Fruit fly (Drosophila melanogaster) whole organism, embryonic: ENCODE measurements around the gene Nckx30C.

Experiments used
- Antp ChIP-seq: fragments of 200-800 bp; sonication (Bioruptor generic); optimal IDR thresholded peaks from 3 replicates; lab custom pipeline; 2016; ENCODE audit warnings: missing biosample characterization, missing genetic modification characterization
- B-H2 ChIP-seq: fragments of 200-800 bp; sonication (Bioruptor generic); optimal IDR thresholded peaks from 2 replicates; lab custom pipeline; 2018; ENCODE audit warnings: missing biosample characterization, mild to moderate bottlenecking, missing genetic modification characterization
- CG10274 ChIP-seq: fragments of 200-800 bp; sonication (Bioruptor generic); optimal IDR thresholded peaks from 3 replicates; lab custom pipeline; 2017; ENCODE audit warnings: missing biosample characterization, mild to moderate bottlenecking, missing genetic modification characterization
- CG12236 ChIP-seq: fragments of 200-800 bp; sonication (Bioruptor generic); optimal IDR thresholded peaks from 2 replicates; lab custom pipeline; 2016; ENCODE audit warnings: missing biosample characterization, missing genetic modification characterization
- CG13894 ChIP-seq: fragments of 200-800 bp; sonication (Bioruptor generic); optimal IDR thresholded peaks from 3 replicates; lab custom pipeline; 2018; ENCODE audit warnings: missing biosample characterization, mild to moderate bottlenecking, missing genetic modification characterization, moderate library complexity
- CG14710 ChIP-seq: fragments of 200-800 bp; sonication (Bioruptor generic); optimal IDR thresholded peaks from 3 replicates; lab custom pipeline; 2019; ENCODE audit warnings: missing biosample characterization, mild to moderate bottlenecking, missing genetic modification characterization, moderate library complexity
- CG14965 ChIP-seq: fragments of 200-800 bp; sonication (Bioruptor generic); optimal IDR thresholded peaks from 2 replicates; lab custom pipeline; 2016; ENCODE audit warnings: missing biosample characterization, missing genetic modification characterization, borderline replicate concordance
- CG17328 ChIP-seq: fragments of 200-800 bp; sonication (Bioruptor generic); IDR thresholded peaks from 2 replicates; pipeline ENCODE4 v1.3.6; 2022; ENCODE audit warnings: missing biosample characterization, missing genetic modification characterization
- CG2120 ChIP-seq: fragments of 200-800 bp; sonication (Bioruptor generic); optimal IDR thresholded peaks from 3 replicates; lab custom pipeline; 2016; ENCODE audit warnings: missing biosample characterization, missing genetic modification characterization
- CG33557 ChIP-seq: fragments of 200-800 bp; sonication (Bioruptor generic); optimal IDR thresholded peaks from 2 replicates; lab custom pipeline; 2019; ENCODE audit warnings: missing biosample characterization, mild to moderate bottlenecking, missing genetic modification characterization, moderate library complexity
- CG34376 ChIP-seq: fragments of 200-800 bp; sonication (Bioruptor generic); optimal IDR thresholded peaks from 2 replicates; lab custom pipeline; 2018; ENCODE audit warnings: missing biosample characterization, mild to moderate bottlenecking, missing genetic modification characterization
- CG7372 ChIP-seq: fragments of 200-800 bp; sonication (Bioruptor generic); IDR thresholded peaks from 2 replicates; pipeline ENCODE4 v1.3.6; 2022; ENCODE audit warnings: missing biosample characterization, missing genetic modification characterization
- CG8089 ChIP-seq: fragments of 200-800 bp; sonication (Bioruptor generic); optimal IDR thresholded peaks from 3 replicates; lab custom pipeline; 2016; ENCODE audit warnings: missing biosample characterization, missing genetic modification characterization
- CG8388 ChIP-seq: fragments of 200-800 bp; sonication (Bioruptor generic); optimal IDR thresholded peaks from 2 replicates; lab custom pipeline; 2019; ENCODE audit warnings: missing biosample characterization, mild to moderate bottlenecking, missing genetic modification characterization, moderate library complexity
- CG8924 ChIP-seq: fragments of 200-800 bp; optimal IDR thresholded peaks from 3 replicates; lab custom pipeline; 2019; ENCODE audit warnings: missing biosample characterization, mild to moderate bottlenecking, missing genetic modification characterization, moderate library complexity
- Camta ChIP-seq: fragments of 200-800 bp; sonication (Bioruptor generic); optimal IDR thresholded peaks from 2 replicates; lab custom pipeline; 2016; ENCODE audit warnings: missing biosample characterization, missing genetic modification characterization
- D ChIP-seq, 2 experiments: fragments of 200-800 bp in 1 of 2; fragments of >200 bp in 1 of 2; sonication (Bioruptor generic) in 1 of 2; optimal IDR thresholded peaks; 2 replicates in 1 of 2; 3 replicates in 1 of 2; lab custom pipeline; 2017; ENCODE audit warnings: mild to moderate bottlenecking in 1 of 2, missing biosample characterization in 1 of 2, missing genetic modification characterization in 1 of 2, missing genetic modification reagents in 1 of 2
- Dad ChIP-seq: fragments of 200-800 bp; sonication (Bioruptor generic); optimal IDR thresholded peaks from 3 replicates; lab custom pipeline; 2016; ENCODE audit warnings: missing biosample characterization, missing genetic modification characterization
- Dp ChIP-seq: fragments of 200-800 bp; sonication (Bioruptor generic); optimal IDR thresholded peaks from 2 replicates; lab custom pipeline; 2018; ENCODE audit warnings: missing biosample characterization, mild to moderate bottlenecking, missing genetic modification characterization, moderate library complexity
- Hmx ChIP-seq: fragments of 200-800 bp; sonication (Bioruptor generic); optimal IDR thresholded peaks from 2 replicates; lab custom pipeline; 2016; ENCODE audit warnings: missing biosample characterization, missing genetic modification characterization
- Lim3 ChIP-seq: fragments of 200-800 bp; sonication (Bioruptor generic); IDR thresholded peaks from 2 replicates; pipeline ENCODE4 v1.3.6; 2022; ENCODE audit warnings: missing biosample characterization, missing genetic modification characterization
- Mrtf ChIP-seq: fragments of 200-800 bp; sonication (Bioruptor generic); IDR thresholded peaks from 3 replicates; pipeline ENCODE4 v1.3.6; 2022; ENCODE audit warnings: missing biosample characterization, missing genetic modification characterization
- Ptx1 ChIP-seq: fragments of 200-800 bp; sonication (Bioruptor generic); IDR thresholded peaks from 2 replicates; pipeline ENCODE4 v1.3.6; 2022; ENCODE audit warnings: missing biosample characterization, missing genetic modification characterization
- Spps ChIP-seq: fragments of 200-800 bp; sonication (Bioruptor generic); optimal IDR thresholded peaks from 2 replicates; lab custom pipeline; 2018; ENCODE audit warnings: missing biosample characterization, mild to moderate bottlenecking, missing genetic modification characterization
- TFAM ChIP-seq: fragments of 200-800 bp; sonication (Bioruptor generic); optimal IDR thresholded peaks from 2 replicates; lab custom pipeline; 2017; ENCODE audit warnings: missing biosample characterization, missing genetic modification characterization, inconsistent platforms
- Trl ChIP-seq, 3 experiments: fragments of >200 bp in 2 of 3; fragments of 200-800 bp in 1 of 3; sonication (Bioruptor generic) in 1 of 3; optimal IDR thresholded peaks; 2 replicates in 1 of 3; 3 replicates in 2 of 3; lab custom pipeline; 2016 to 2017; ENCODE audit warnings: missing biosample characterization in 1 of 3, missing genetic modification characterization in 1 of 3
- Usf ChIP-seq: fragments of 200-800 bp; sonication (Bioruptor generic); optimal IDR thresholded peaks from 2 replicates; lab custom pipeline; 2017; ENCODE audit warnings: missing genotype, missing biosample characterization, missing genetic modification characterization
- Vsx1 ChIP-seq: fragments of 200-800 bp; sonication (Bioruptor generic); optimal IDR thresholded peaks from 2 replicates; lab custom pipeline; 2017; ENCODE audit warnings: missing biosample characterization, mild to moderate bottlenecking, missing genetic modification characterization, missing genetic modification reagents
- ato ChIP-seq: fragments of 200-800 bp; sonication (Bioruptor generic); IDR thresholded peaks from 2 replicates; pipeline ENCODE4 v1.3.6; 2022; ENCODE audit warnings: missing biosample characterization, missing genetic modification characterization; ENCODE audit not compliant: partially characterized antibody
- br ChIP-seq: fragments of >200 bp; optimal IDR thresholded peaks from 2 replicates; lab custom pipeline; 2017
- btn ChIP-seq: fragments of 200-800 bp; sonication (Bioruptor generic); optimal IDR thresholded peaks from 2 replicates; lab custom pipeline; 2016; ENCODE audit warnings: missing biosample characterization, missing genetic modification characterization
- cato ChIP-seq: fragments of 200-800 bp; sonication (Bioruptor generic); optimal IDR thresholded peaks from 2 replicates; lab custom pipeline; 2016; ENCODE audit warnings: missing biosample characterization, missing genetic modification characterization, borderline replicate concordance
- fd3F ChIP-seq: fragments of 200-800 bp; sonication (Bioruptor generic); optimal IDR thresholded peaks from 2 replicates; lab custom pipeline; 2018; ENCODE audit warnings: missing biosample characterization, mild to moderate bottlenecking, missing genetic modification characterization, moderate library complexity
- ftz-f1 ChIP-seq: fragments of 200-800 bp; sonication (Bioruptor generic); optimal IDR thresholded peaks from 2 replicates; lab custom pipeline; 2016; ENCODE audit warnings: missing biosample characterization, missing genetic modification characterization
- grau ChIP-seq: fragments of 200-800 bp; optimal IDR thresholded peaks from 3 replicates; lab custom pipeline; 2019; ENCODE audit warnings: missing biosample characterization, mild to moderate bottlenecking, missing genetic modification characterization, moderate library complexity
- gsb-n ChIP-seq: fragments of 200-800 bp; sonication (Bioruptor generic); optimal IDR thresholded peaks from 3 replicates; lab custom pipeline; 2018; ENCODE audit warnings: missing biosample characterization, mild to moderate bottlenecking, missing genetic modification characterization
- gt ChIP-seq: fragments of 200-800 bp; sonication (Bioruptor generic); IDR thresholded peaks from 2 replicates; pipeline ENCODE4 v1.3.6; 2022; ENCODE audit warnings: missing biosample characterization, missing genetic modification characterization
- hbn ChIP-seq: fragments of 200-800 bp; sonication (Bioruptor generic); IDR thresholded peaks from 2 replicates; pipeline ENCODE4 v1.3.6; 2022; ENCODE audit warnings: missing biosample characterization, missing genetic modification characterization; ENCODE audit not compliant: partially characterized antibody
- lmd ChIP-seq: fragments of 200-800 bp; sonication (Bioruptor generic); IDR thresholded peaks from 2 replicates; pipeline ENCODE4 v1.3.6; 2022; ENCODE audit warnings: missing biosample characterization, missing genetic modification characterization
- mirr ChIP-seq: fragments of 200-800 bp; sonication (Bioruptor generic); optimal IDR thresholded peaks from 3 replicates; lab custom pipeline; 2018; ENCODE audit warnings: missing biosample characterization, mild to moderate bottlenecking, missing genetic modification characterization
- mld ChIP-seq: fragments of 200-800 bp; sonication (Bioruptor generic); IDR thresholded peaks from 3 replicates; pipeline ENCODE4 v1.3.6; 2022; ENCODE audit warnings: missing biosample characterization, missing genetic modification characterization; ENCODE audit not compliant: partially characterized antibody
- nom ChIP-seq: fragments of 200-800 bp; sonication (Bioruptor generic); optimal IDR thresholded peaks from 2 replicates; lab custom pipeline; 2017; ENCODE audit warnings: missing biosample characterization, missing genetic modification characterization, mild to moderate bottlenecking, moderate library complexity, missing genetic modification reagents
- odd ChIP-seq: fragments of 200-800 bp; sonication (Bioruptor generic); optimal IDR thresholded peaks from 2 replicates; lab custom pipeline; 2017; ENCODE audit warnings: missing biosample characterization, mild to moderate bottlenecking, missing genetic modification characterization
- pb ChIP-seq: fragments of 200-800 bp; sonication (Bioruptor generic); optimal IDR thresholded peaks from 3 replicates; lab custom pipeline; 2016; ENCODE audit warnings: missing biosample characterization, missing genetic modification characterization
- seq ChIP-seq: fragments of 200-800 bp; sonication (Bioruptor generic); IDR thresholded peaks from 2 replicates; pipeline ENCODE4 v1.3.6; 2022; ENCODE audit warnings: missing biosample characterization, missing genetic modification characterization
- so ChIP-seq: fragments of 200-800 bp; sonication (Bioruptor generic); IDR thresholded peaks from 3 replicates; pipeline ENCODE4 v1.3.6; 2022; ENCODE audit warnings: missing biosample characterization, missing genetic modification characterization
- ssp ChIP-seq: fragments of 200-800 bp; sonication (Bioruptor generic); IDR thresholded peaks from 2 replicates; pipeline ENCODE4 v1.3.6; 2022; ENCODE audit warnings: missing biosample characterization, missing genetic modification characterization
- stc ChIP-seq: fragments of 200-800 bp; sonication (Bioruptor generic); IDR thresholded peaks from 2 replicates; pipeline ENCODE4 v1.3.6; 2022; ENCODE audit warnings: missing biosample characterization, missing genetic modification characterization
- sug ChIP-seq: fragments of 200-800 bp; optimal IDR thresholded peaks from 2 replicates; lab custom pipeline; 2019; ENCODE audit warnings: missing biosample characterization, mild to moderate bottlenecking, missing genetic modification characterization, moderate library complexity
- unc-4 ChIP-seq: fragments of 200-800 bp; sonication (Bioruptor generic); IDR thresholded peaks from 2 replicates; pipeline ENCODE4 v1.3.6; 2022; ENCODE audit warnings: missing biosample characterization, missing genetic modification characterization; ENCODE audit not compliant: partially characterized antibody
- zfh1 ChIP-seq: fragments of 200-800 bp; sonication (Bioruptor generic); IDR thresholded peaks from 3 replicates; pipeline ENCODE4 v1.3.6; 2022; ENCODE audit warnings: missing biosample characterization, missing genetic modification characterization

Nckx30C gene

DNA sequence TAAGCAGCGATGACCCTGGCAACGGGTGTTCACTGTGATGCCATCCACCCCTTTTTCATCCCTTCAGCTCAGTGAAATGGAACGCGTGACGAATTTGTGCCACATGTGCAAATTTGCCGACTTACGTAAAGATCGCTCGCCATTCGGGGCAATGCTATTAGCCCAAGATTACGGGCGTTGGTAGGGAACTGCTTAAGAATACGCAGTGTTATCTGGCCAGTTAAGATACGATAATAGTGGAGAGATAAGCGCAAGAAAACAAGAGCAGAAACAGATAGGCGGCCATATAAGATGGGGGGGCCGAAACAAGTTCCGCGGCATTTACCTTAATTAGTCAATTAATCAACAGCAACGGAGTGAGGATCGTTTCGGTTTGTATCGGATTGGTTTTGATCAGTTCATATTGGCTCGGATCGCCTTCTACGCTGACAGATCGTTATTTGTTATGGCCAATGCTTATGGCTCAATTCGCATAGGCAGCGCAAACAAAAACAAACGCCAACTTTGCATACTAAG, 39.7 kb upstream of the Nckx30C start (continued):
- TF ChIP-seq CG12236: no peak
- TF ChIP-seq Mrtf (GFP tag; lab: Robert Waterston, UW): no peak
- TF ChIP-seq CG17328: no peak
- peak; percentile 22 for TF ChIP-seq nom
- no peak for TF ChIP-seq Hmx (GFP tag; lab: Kevin White, UChicago)
- TF ChIP-seq mirr (GFP tag; lab: Kevin White, UChicago): peak; percentile 87
- no peak for TF ChIP-seq pb (GFP tag; lab: Kevin White, UChicago)
- no peak for TF ChIP-seq CG10274 (GFP tag; lab: Kevin White, UChicago)
- TF ChIP-seq fd3F (GFP tag; lab: Kevin White, UChicago): no peak
- TF ChIP-seq cato: no peak
- TF ChIP-seq zfh1: no peak
- TF ChIP-seq lmd (GFP tag; lab: Robert Waterston, UW): no peak
- no peak for TF ChIP-seq hbn (GFP tag; lab: Robert Waterston, UW)
- no peak for TF ChIP-seq odd (GFP tag; lab: Kevin White, UChicago)
- no peak for TF ChIP-seq Trl (optimal IDR thresholded peaks at IDR 0.05; lab: Kevin White, UChicago)
- TF ChIP-seq Trl (GFP tag; optimal IDR thresholded peaks at IDR 0.05; lab: Kevin White, UChicago): no peak
- TF ChIP-seq seq: no peak
- TF ChIP-seq grau (tag; lab: Kevin White, UChicago): peak; percentile 1
- no peak for TF ChIP-seq CG8089
- no peak for TF ChIP-seq ssp (GFP tag; lab: Robert Waterston, UW)
- TF ChIP-seq CG13894 (tag; lab: Kevin White, UChicago): peak; percentile 60
- TF ChIP-seq Ptx1 (GFP tag; lab: Robert Waterston, UW): no peak
- TF ChIP-seq CG34376 (GFP tag; lab: Kevin White, UChicago): peak; percentile 41
- TF ChIP-seq ftz-f1: peak; percentile 35
- TF ChIP-seq ato (GFP tag; lab: Robert Waterston, UW): no peak
- TF ChIP-seq CG7372: no peak
- no peak for TF ChIP-seq btn (GFP tag; lab: Kevin White, UChicago)
- TF ChIP-seq CG8388 (GFP tag; lab: Kevin White, UChicago): no peak
- no peak for TF ChIP-seq Dp (GFP tag; lab: Kevin White, UChicago)
- TF ChIP-seq Antp: no peak
- TF ChIP-seq gsb-n: peak; percentile 17
- TF ChIP-seq mld (GFP tag; lab: Robert Waterston, UW): no peak
- peak; percentile 17 for TF ChIP-seq B-H2
- TF ChIP-seq so (GFP tag; lab: Robert Waterston, UW): no peak
- no peak for TF ChIP-seq TFAM (GFP tag; lab: Kevin White, UChicago)
- no peak for TF ChIP-seq CG8924 (tag; lab: Kevin White, UChicago)
- no peak for TF ChIP-seq CG33557 (GFP tag; lab: Kevin White, UChicago)
- no peak for TF ChIP-seq stc (GFP tag; lab: Robert Waterston, UW)
- TF ChIP-seq unc-4 (GFP tag; lab: Robert Waterston, UW): no peak
- no peak for TF ChIP-seq Usf (GFP tag; lab: Kevin White, UChicago)
- peak; percentile 81 for TF ChIP-seq sug
- no peak for TF ChIP-seq CG2120
- TF ChIP-seq CG14965 (GFP tag; lab: Kevin White, UChicago): no peak
- no peak for TF ChIP-seq Camta (GFP tag; lab: Kevin White, UChicago)
- no peak for TF ChIP-seq Spps (tag; lab: Kevin White, UChicago)
- TF ChIP-seq gt (GFP tag; lab: Robert Waterston, UW): no peak
- no peak for TF ChIP-seq Lim3 (GFP tag; lab: Robert Waterston, UW)
- TF ChIP-seq Vsx1 (GFP tag; lab: Kevin White, UChicago): no peak
- no peak for TF ChIP-seq CG14710
- TF ChIP-seq br: no peak
- TF ChIP-seq Dad (GFP tag; lab: Kevin White, UChicago): no peak
- TF ChIP-seq D (optimal IDR thresholded peaks at IDR 0.05; lab: Kevin White, UChicago): no peak
- TF ChIP-seq D (GFP tag; optimal IDR thresholded peaks at IDR 0.05; lab: Kevin White, UChicago): no peak
